Fruit fly (Drosophila melanogaster) whole organism: ENCODE measurements around the gene mat.

Source experiments
- Dll ChIP-seq: fragments of >200 bp; optimal IDR thresholded peaks from 2 replicates; lab custom pipeline; 2017
- EcR ChIP-seq, 2 experiments: fragments of >200 bp; optimal IDR thresholded peaks; 2 replicates each; lab custom pipeline; 2017; ENCODE audit warnings: missing biosample characterization in 2 of 2, missing genetic modification characterization in 2 of 2, missing genetic modification reagents in 2 of 2
- pan ChIP-seq: fragments of >200 bp; optimal IDR thresholded peaks from 2 replicates; lab custom pipeline; 2017
- psq ChIP-seq: fragments of >200 bp; optimal IDR thresholded peaks from 2 replicates; lab custom pipeline; 2017
- usp ChIP-seq: fragments of >200 bp; optimal IDR thresholded peaks from 2 replicates; lab custom pipeline; 2017; ENCODE audit warnings: missing biosample characterization, missing genetic modification characterization, mixed read lengths

dm6 chr3L:882236-882891, 20.3 kb upstream of the mat start:
- no peak for TF ChIP-seq usp (GFP tag; lab: Kevin White, UChicago)
- no peak for TF ChIP-seq psq (lab: Kevin White, UChicago)
- TF ChIP-seq Dll (lab: Kevin White, UChicago): no peak
- TF ChIP-seq EcR (GFP tag; optimal IDR thresholded peaks at IDR 0.05; lab: Kevin White, UChicago): no peak
- no peak for TF ChIP-seq pan (lab: Kevin White, UChicago)
